Fruit fly (Drosophila melanogaster) S2 (cell line): Measurements from ENCODE around the gene amrt.

Source experiments
- CG8478 ChIP-seq: fragments of >200 bp; optimal IDR thresholded peaks from 2 replicates; lab custom pipeline; 2018
- CTCF ChIP-seq, 2 experiments: fragments of >200 bp; optimal IDR thresholded peaks; 2 replicates each; lab custom pipeline; 2018

- no peak for TF ChIP-seq CG8478 (lab: Kevin White, UChicago)
- TF ChIP-seq CTCF (optimal IDR thresholded peaks at IDR 0.05; lab: Kevin White, UChicago), result no peak
These were observed 39.7 kb downstream of the amrt start, which contains the start of gene Clic for dm6 chrX:13821775-13822493.
